Fruit fly (Drosophila melanogaster) whole organism, prepupa: ENCODE results near the gene CG16815.
"Not testable (repeated sequence)": the region's sequence is repeated elsewhere in the genome, so short reads cannot be mapped to it uniquely, and the experiment has no call there.

Experiments
- CG10631 ChIP-seq: fragments of 200-800 bp; sonication (Bioruptor generic); optimal IDR thresholded peaks from 2 replicates; lab custom pipeline; 2016; ENCODE audit warnings: missing biosample characterization, missing genetic modification characterization
- CG11294 ChIP-seq: fragments of 200-800 bp; sonication (Bioruptor generic); IDR thresholded peaks from 2 replicates; pipeline ENCODE4 v1.3.6; 2022; ENCODE audit warnings: missing biosample characterization, missing genetic modification characterization
- CG11762 ChIP-seq: fragments of 200-800 bp; sonication (Bioruptor generic); optimal IDR thresholded peaks from 3 replicates; lab custom pipeline; 2016; ENCODE audit warnings: missing biosample characterization, missing genetic modification characterization; ENCODE audit not compliant: insufficient read depth
- CG15336 ChIP-seq: fragments of 200-800 bp; sonication (Bioruptor generic); IDR thresholded peaks from 2 replicates; pipeline ENCODE4 v1.3.6; 2022; ENCODE audit warnings: missing biosample characterization, missing genetic modification characterization
- CG3032 ChIP-seq: fragments of 200-800 bp; optimal IDR thresholded peaks from 2 replicates; lab custom pipeline; 2019; ENCODE audit warnings: missing biosample characterization, mild to moderate bottlenecking, missing genetic modification characterization, moderate library complexity
- CG32006 ChIP-seq: fragments of 200-800 bp; sonication (Bioruptor generic); optimal IDR thresholded peaks from 3 replicates; lab custom pipeline; 2017; ENCODE audit warnings: missing biosample characterization, mild to moderate bottlenecking, missing genetic modification characterization
- CG6276 ChIP-seq: fragments of 200-800 bp; sonication (Bioruptor generic); optimal IDR thresholded peaks from 2 replicates; lab custom pipeline; 2017; ENCODE audit warnings: missing biosample characterization, mild to moderate bottlenecking, missing genetic modification characterization
- CG8119 ChIP-seq: fragments of 200-800 bp; sonication (Bioruptor generic); IDR thresholded peaks from 3 replicates; pipeline ENCODE4 v1.3.6; 2022; ENCODE audit warnings: missing biosample characterization, missing genetic modification characterization
- CG8319 ChIP-seq: fragments of 200-800 bp; sonication (Bioruptor generic); optimal IDR thresholded peaks from 3 replicates; lab custom pipeline; 2016; ENCODE audit warnings: missing biosample characterization, missing genetic modification characterization
- CG8632 ChIP-seq: fragments of 200-800 bp; sonication (Bioruptor generic); optimal IDR thresholded peaks from 3 replicates; lab custom pipeline; 2016; ENCODE audit warnings: missing biosample characterization, missing genetic modification characterization
- Eip78C ChIP-seq: fragments of 200-800 bp; sonication (Bioruptor generic); peaks from one replicate; lab custom pipeline; 2016; ENCODE audit warnings: missing biosample characterization, missing genetic modification characterization
- Eip93F ChIP-seq: fragments of 200-800 bp; sonication (Bioruptor generic); optimal IDR thresholded peaks from 2 replicates; lab custom pipeline; 2016; ENCODE audit warnings: missing biosample characterization, mild to moderate bottlenecking, missing genetic modification characterization
- Ets96B ChIP-seq: fragments of 200-800 bp; optimal IDR thresholded peaks from 2 replicates; lab custom pipeline; 2019; ENCODE audit warnings: missing biosample characterization, mild to moderate bottlenecking, missing genetic modification characterization, moderate library complexity
- Gug ChIP-seq: fragments of 200-800 bp; sonication (Bioruptor generic); IDR thresholded peaks from 2 replicates; pipeline ENCODE4 v1.3.6; 2022; ENCODE audit warnings: missing biosample characterization, missing genetic modification characterization
- Hr4 ChIP-seq: fragments of 200-800 bp; sonication (Bioruptor generic); optimal IDR thresholded peaks from 3 replicates; lab custom pipeline; 2016; ENCODE audit warnings: missing biosample characterization, missing genetic modification characterization
- Lpt ChIP-seq: fragments of 200-800 bp; sonication (Bioruptor generic); optimal IDR thresholded peaks from 3 replicates; lab custom pipeline; 2016; ENCODE audit warnings: missing biosample characterization, missing genetic modification characterization
- Met ChIP-seq: fragments of 200-800 bp; sonication (Bioruptor generic); optimal IDR thresholded peaks from 3 replicates; lab custom pipeline; 2016; ENCODE audit warnings: missing biosample characterization, missing genetic modification characterization
- OdsH ChIP-seq: fragments of 200-800 bp; sonication (Bioruptor generic); optimal IDR thresholded peaks from 3 replicates; lab custom pipeline; 2016; ENCODE audit warnings: missing biosample characterization, missing genetic modification characterization
- Sox102F ChIP-seq: fragments of 200-800 bp; sonication (Bioruptor generic); optimal IDR thresholded peaks from 2 replicates; lab custom pipeline; 2016; ENCODE audit warnings: missing biosample characterization, mild to moderate bottlenecking, missing genetic modification characterization
- Sox15 ChIP-seq: fragments of 200-800 bp; sonication (Bioruptor generic); optimal IDR thresholded peaks from 3 replicates; lab custom pipeline; 2016; ENCODE audit warnings: missing biosample characterization, missing genetic modification characterization
- cyc ChIP-seq: fragments of 200-800 bp; sonication (Bioruptor generic); optimal IDR thresholded peaks from 3 replicates; lab custom pipeline; 2016; ENCODE audit warnings: missing biosample characterization, missing genetic modification characterization
- dac ChIP-seq: fragments of 200-800 bp; sonication (Bioruptor generic); optimal IDR thresholded peaks from 2 replicates; lab custom pipeline; 2017; ENCODE audit warnings: missing biosample characterization, mild to moderate bottlenecking, missing genetic modification characterization
- dsx ChIP-seq: fragments of 200-800 bp; optimal IDR thresholded peaks from 3 replicates; lab custom pipeline; 2019; ENCODE audit warnings: missing biosample characterization, mild to moderate bottlenecking, missing genetic modification characterization, moderate library complexity; ENCODE audit not compliant: poor library complexity, severe bottlenecking
- esn ChIP-seq: fragments of 200-800 bp; sonication (Bioruptor generic); optimal IDR thresholded peaks from 2 replicates; lab custom pipeline; 2016; ENCODE audit warnings: missing biosample characterization, mild to moderate bottlenecking, missing genetic modification characterization, moderate library complexity
- fd59A ChIP-seq: fragments of 200-800 bp; sonication (Bioruptor generic); optimal IDR thresholded peaks from 2 replicates; lab custom pipeline; 2017; ENCODE audit warnings: missing biosample characterization, mild to moderate bottlenecking, missing genetic modification characterization, missing genetic modification reagents
- fd85E ChIP-seq: fragments of 200-800 bp; sonication (Bioruptor generic); optimal IDR thresholded peaks from 3 replicates; lab custom pipeline; 2016; ENCODE audit warnings: missing biosample characterization, missing genetic modification characterization
- fkh ChIP-seq: fragments of 200-800 bp; sonication (Bioruptor generic); optimal IDR thresholded peaks from 3 replicates; lab custom pipeline; 2017; ENCODE audit warnings: missing biosample characterization, mild to moderate bottlenecking, missing genetic modification characterization, moderate library complexity
- lz ChIP-seq: fragments of 200-800 bp; sonication (Bioruptor generic); optimal IDR thresholded peaks from 3 replicates; lab custom pipeline; 2016; ENCODE audit warnings: missing biosample characterization, missing genetic modification characterization
- net ChIP-seq: fragments of 200-800 bp; sonication (Bioruptor generic); optimal IDR thresholded peaks from 3 replicates; lab custom pipeline; 2016; ENCODE audit warnings: missing biosample characterization, missing genetic modification characterization
- pdm3 ChIP-seq: fragments of 200-800 bp; sonication (Bioruptor generic); optimal IDR thresholded peaks from 3 replicates; lab custom pipeline; 2016; ENCODE audit warnings: missing biosample characterization, missing genetic modification characterization
- salr ChIP-seq, 2 experiments: fragments of 200-800 bp; sonication (Bioruptor generic); optimal IDR thresholded peaks; 3 replicates each; lab custom pipeline; 2016 to 2018; ENCODE audit warnings: missing biosample characterization in 2 of 2, missing genetic modification characterization in 2 of 2, mild to moderate bottlenecking in 1 of 2
- svp ChIP-seq: fragments of 200-800 bp; sonication (Bioruptor generic); peaks from one replicate; lab custom pipeline; 2016; ENCODE audit warnings: missing biosample characterization, missing genetic modification characterization
- topi ChIP-seq: fragments of 200-800 bp; sonication (Bioruptor generic); optimal IDR thresholded peaks from 3 replicates; lab custom pipeline; 2016; ENCODE audit warnings: missing biosample characterization, missing genetic modification characterization

The CG16815 gene

dm6 chr2L:13206077-13206668, 23.5 kb upstream of the CG16815 start (continued):
- TF ChIP-seq OdsH (GFP tag; lab: Kevin White, UChicago) (no peak), CG8632 (GFP tag; lab: Kevin White, UChicago) (no peak), Met (GFP tag; lab: Kevin White, UChicago) (no peak), Gug (GFP tag; lab: Robert Waterston, UW) (no peak), fd85E (GFP tag; lab: Kevin White, UChicago) (no peak), dsx (GFP tag; lab: Kevin White, UChicago) (no peak), Ets96B (tag; lab: Kevin White, UChicago) (no peak), CG8119 (GFP tag; lab: Robert Waterston, UW) (0 out of 3 replicates have a peak, but pooled peaks have one; percentile 35)

dm6 chr2L:13206857-13207463, 22.7 kb upstream of the CG16815 start:
- TF ChIP-seq Eip93F (GFP tag; lab: Kevin White, UChicago): no peak
- no peak for TF ChIP-seq CG8319 (GFP tag; lab: Kevin White, UChicago)
- no peak for TF ChIP-seq fd59A (GFP tag; lab: Kevin White, UChicago)
- TF ChIP-seq CG6276 (GFP tag; lab: Kevin White, UChicago): no peak
- no peak for TF ChIP-seq lz (GFP tag; lab: Kevin White, UChicago)
- no peak for TF ChIP-seq pdm3 (GFP tag; lab: Kevin White, UChicago)
- TF ChIP-seq Sox102F (GFP tag; lab: Kevin White, UChicago): no peak
- no peak for TF ChIP-seq CG10631 (GFP tag; lab: Kevin White, UChicago)
- no peak for TF ChIP-seq Sox15 (GFP tag; lab: Kevin White, UChicago)
- no peak for TF ChIP-seq dac (GFP tag; lab: Kevin White, UChicago)
- TF ChIP-seq CG32006 (GFP tag; lab: Kevin White, UChicago): no peak
- TF ChIP-seq CG11294: no peak

DNA sequence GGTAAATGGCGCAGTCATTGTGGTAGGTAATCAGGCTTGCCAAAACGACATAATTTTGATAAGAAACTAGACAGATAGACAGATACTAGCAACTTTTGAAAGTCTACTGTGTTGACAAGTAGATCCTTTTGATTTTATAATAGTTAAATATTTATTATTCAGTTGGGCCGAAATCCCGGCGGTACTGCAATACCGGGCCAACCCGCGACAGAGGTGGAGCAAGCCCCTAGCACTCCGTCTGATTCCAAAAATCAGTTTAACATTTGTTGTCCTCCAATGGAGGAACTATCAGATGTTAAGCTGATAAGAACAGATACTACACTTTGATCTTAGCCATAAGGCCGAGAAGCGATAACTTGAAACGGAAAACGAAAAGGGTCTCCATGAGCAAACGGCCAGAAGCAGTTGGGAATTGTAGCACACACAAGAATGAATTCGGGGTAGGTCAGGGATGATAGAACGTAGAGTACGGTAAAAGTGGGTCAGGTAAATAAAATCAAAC, 17.8 kb upstream of the CG16815 start, which contains the start of gene CG15482:
Gene CG15482, minus strand, starts transcription at position 51 of the 502 bp plus-strand sequence.
- not testable (repeated sequence) for TF ChIP-seq salr (GFP tag; optimal IDR thresholded peaks at IDR 0.05; lab: Kevin White, UChicago); Ets96B (tag; lab: Kevin White, UChicago); CG11762 (GFP tag; lab: Kevin White, UChicago)

DNA sequence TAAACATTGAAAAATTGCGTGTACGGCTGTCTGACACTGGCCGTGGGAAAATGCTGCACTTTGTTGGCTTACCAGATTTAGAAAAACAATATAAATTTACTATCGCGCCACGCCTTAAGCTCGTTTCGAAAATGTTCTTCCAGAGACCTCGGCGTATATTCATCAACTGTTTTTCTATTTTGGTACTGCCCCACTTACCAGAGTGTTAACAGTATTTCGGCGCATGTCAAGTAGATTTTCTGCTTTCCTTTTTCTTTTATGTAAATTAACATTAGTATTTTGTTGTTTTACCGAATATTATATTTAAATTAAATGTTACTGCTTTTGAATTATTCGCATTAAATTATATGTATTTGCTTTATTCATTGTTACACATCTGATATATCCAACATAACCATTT, 14.6 kb upstream of the CG16815 start, which contains the start of gene kek4:
Gene kek4, minus strand, starts transcription at position 341 of the 400 bp plus-strand sequence.
- TF ChIP-seq fkh (no peak), net (GFP tag; lab: Kevin White, UChicago) (no peak), dac (GFP tag; lab: Kevin White, UChicago) (no peak), Lpt (GFP tag; lab: Kevin White, UChicago) (no peak), Eip93F (GFP tag; lab: Kevin White, UChicago) (no peak), salr (GFP tag; optimal IDR thresholded peaks at IDR 0.05; lab: Kevin White, UChicago) (no peak), fd85E (GFP tag; lab: Kevin White, UChicago) (no peak), OdsH (GFP tag; lab: Kevin White, UChicago) (no peak), Hr4 (GFP tag; lab: Kevin White, UChicago) (no peak)

DNA sequence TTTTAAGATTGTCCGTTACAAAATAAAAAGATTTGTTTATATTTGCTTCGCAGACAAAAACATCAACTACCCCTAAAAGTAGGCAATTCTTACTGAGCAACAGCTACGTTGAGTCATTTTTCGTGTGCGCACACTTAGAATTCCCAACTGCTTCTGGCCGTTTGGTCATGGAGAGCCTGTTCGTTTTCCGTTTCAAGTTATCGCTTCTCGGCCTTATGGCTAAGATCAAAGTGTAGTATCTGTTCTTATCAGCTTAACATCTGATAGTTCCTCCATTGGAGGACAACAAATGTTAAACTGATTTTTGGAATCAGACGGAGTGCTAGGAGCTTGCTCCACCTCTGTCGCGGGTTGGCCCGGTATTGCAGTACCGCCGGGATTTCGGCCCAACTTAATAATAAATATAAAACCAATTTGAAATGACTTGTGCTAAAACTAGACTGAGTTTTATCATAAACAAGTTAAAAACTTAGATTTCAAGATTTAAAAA, 13.9 kb upstream of the CG16815 start:
- TF ChIP-seq CG3032: peak; percentile 9
- TF ChIP-seq cyc (GFP tag; lab: Kevin White, UChicago): peak; percentile 49
- peak; percentile 34 for TF ChIP-seq fkh
- peak; percentile 92 for TF ChIP-seq svp (GFP tag; lab: Kevin White, UChicago)
- peak; percentile 78 for TF ChIP-seq Eip78C
- peak; percentile 11 for TF ChIP-seq lz (GFP tag; lab: Kevin White, UChicago)
- TF ChIP-seq CG15336 (GFP tag; lab: Robert Waterston, UW): peak; percentile 29; the same call in 1 of the 2 replicates
- peak; percentile 58 for TF ChIP-seq esn (GFP tag; lab: Kevin White, UChicago)
- peak; percentile 45 for TF ChIP-seq topi (GFP tag; lab: Kevin White, UChicago)
